Fruit fly (Drosophila melanogaster): ENCODE results near the gene cad.

The cad gene

DNA sequence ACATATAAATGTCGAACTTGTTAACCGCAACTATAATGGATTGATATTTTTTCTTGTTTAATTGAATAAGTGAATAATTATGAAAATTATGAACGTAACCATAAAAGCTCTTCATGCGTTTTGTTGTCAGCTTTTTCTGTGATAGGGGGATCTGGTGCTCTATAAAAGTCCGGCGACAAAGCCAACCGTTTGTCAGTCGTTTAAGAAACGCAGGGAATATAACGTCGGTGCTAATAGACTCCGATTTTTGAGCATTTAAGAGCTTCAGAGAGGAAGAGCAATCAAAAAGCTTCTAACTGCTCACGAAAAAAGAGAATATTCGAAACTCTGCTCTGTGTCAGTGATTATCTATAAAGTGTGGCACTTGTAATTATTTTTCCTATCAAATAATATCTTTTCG, 60.5 kb downstream of the cad start, which contains the start of gene CG31674 (continued):
- TF ChIP-seq caup (GFP tag; optimal IDR thresholded peaks at IDR 0.05; ENCODE audit: severe bottlenecking) (peak; percentile 35), ttk (GFP tag; IDR thresholded peaks at IDR 0.05) (no peak), grn (GFP tag; optimal IDR thresholded peaks at IDR 0.05) (peak; percentile 28), abd-A (tag; optimal IDR thresholded peaks at IDR 0.05) (no peak), croc (GFP tag; conservative IDR thresholded peaks at IDR 0.05) (no peak), CG6765 (GFP tag; optimal IDR thresholded peaks at IDR 0.05) (no peak), CG10979 (tag; optimal IDR thresholded peaks at IDR 0.05) (no peak), Bteb2 (GFP tag; optimal IDR thresholded peaks at IDR 0.05) (no peak), vvl (GFP tag; IDR thresholded peaks at IDR 0.05) (peak; percentile 51), CG1792 (GFP tag; optimal IDR thresholded peaks at IDR 0.05) (no peak), knrl (GFP tag; IDR thresholded peaks at IDR 0.05; ENCODE audit: partially characterized antibody) (no peak), CG10654 (GFP tag; optimal IDR thresholded peaks at IDR 0.05) (no peak), ase (GFP tag; IDR thresholded peaks at IDR 0.05) (no peak), CG11723 (GFP tag; optimal IDR thresholded peaks at IDR 0.05) (no peak), HLH3B (GFP tag; IDR thresholded peaks at IDR 0.05) (no peak), CG13287 (GFP tag; IDR thresholded peaks at IDR 0.05; ENCODE audit: partially characterized antibody) (peak; percentile 53; the same call in 1 of the 2 replicates), gfzf (GFP tag; optimal IDR thresholded peaks at IDR 0.05) (no peak), bigmax (GFP tag; optimal IDR thresholded peaks at IDR 0.05) (peak; percentile 5), CG6254 (GFP tag; optimal IDR thresholded peaks at IDR 0.05) (no peak), CG10209 (GFP tag; optimal IDR thresholded peaks at IDR 0.05) (no peak), Bdp1 (GFP tag; optimal IDR thresholded peaks at IDR 0.05) (no peak), Jarid2 (GFP tag; optimal IDR thresholded peaks at IDR 0.05) (peak; percentile 51), gcm2 (GFP tag; optimal IDR thresholded peaks at IDR 0.05) (no peak), CG12659 (GFP tag; optimal IDR thresholded peaks at IDR 0.05) (no peak), CG10959 (GFP tag; IDR thresholded peaks at IDR 0.05) (no peak), CG16779 (GFP tag; IDR thresholded peaks at IDR 0.05) (no peak), CG12104 (GFP tag; optimal IDR thresholded peaks at IDR 0.05) (no peak), cg (GFP tag; optimal IDR thresholded peaks at IDR 0.05) (no peak), Dfd (GFP tag; optimal IDR thresholded peaks at IDR 0.05) (no peak), CG3065 (GFP tag; optimal IDR thresholded peaks at IDR 0.05) (no peak), CG1024 (GFP tag; IDR thresholded peaks at IDR 0.05) (no peak), CG2120 (GFP tag; optimal IDR thresholded peaks at IDR 0.05) (peak; percentile 0), crp (GFP tag; optimal IDR thresholded peaks at IDR 0.05) (no peak), h (optimal IDR thresholded peaks at IDR 0.05) (no peak), CG6654 (GFP tag; optimal IDR thresholded peaks at IDR 0.05) (no peak), CG43689 (GFP tag; IDR thresholded peaks at IDR 0.05) (no peak), hkb (optimal IDR thresholded peaks at IDR 0.05) (no peak), hkb (GFP tag; IDR thresholded peaks at IDR 0.05) (no peak), CG5953 (GFP tag; IDR thresholded peaks at IDR 0.05) (no peak), NFAT (GFP tag; IDR thresholded peaks at IDR 0.05) (peak; percentile 13; the same call in 1 of the 2 replicates), Sox100B (GFP tag; optimal IDR thresholded peaks at IDR 0.05) (no peak), otp (GFP tag; IDR thresholded peaks at IDR 0.05) (no peak), pfk (GFP tag; optimal IDR thresholded peaks at IDR 0.05) (no peak), ab (GFP tag; optimal IDR thresholded peaks at IDR 0.05) (no peak), Six4 (GFP tag; optimal IDR thresholded peaks at IDR 0.05) (no peak), schlank (tag; optimal IDR thresholded peaks at IDR 0.05) (no peak), CG4854 (GFP tag; optimal IDR thresholded peaks at IDR 0.05) (no peak), ken (GFP tag; IDR thresholded peaks at IDR 0.05) (no peak), CG17359 (tag; optimal IDR thresholded peaks at IDR 0.05) (peak; percentile 20), salm (tag; optimal IDR thresholded peaks at IDR 0.05) (no peak), chinmo (GFP tag; IDR thresholded peaks at IDR 0.05; ENCODE audit: partially characterized antibody) (peak; percentile 94; the same call in 2 of the 4 replicates), repo (GFP tag; optimal IDR thresholded peaks at IDR 0.05) (no peak)

Measured in whole organism, embryonic.